Worm (Caenorhabditis elegans): ENCODE data around the gene ril-1.

Gene ril-1

DNA sequence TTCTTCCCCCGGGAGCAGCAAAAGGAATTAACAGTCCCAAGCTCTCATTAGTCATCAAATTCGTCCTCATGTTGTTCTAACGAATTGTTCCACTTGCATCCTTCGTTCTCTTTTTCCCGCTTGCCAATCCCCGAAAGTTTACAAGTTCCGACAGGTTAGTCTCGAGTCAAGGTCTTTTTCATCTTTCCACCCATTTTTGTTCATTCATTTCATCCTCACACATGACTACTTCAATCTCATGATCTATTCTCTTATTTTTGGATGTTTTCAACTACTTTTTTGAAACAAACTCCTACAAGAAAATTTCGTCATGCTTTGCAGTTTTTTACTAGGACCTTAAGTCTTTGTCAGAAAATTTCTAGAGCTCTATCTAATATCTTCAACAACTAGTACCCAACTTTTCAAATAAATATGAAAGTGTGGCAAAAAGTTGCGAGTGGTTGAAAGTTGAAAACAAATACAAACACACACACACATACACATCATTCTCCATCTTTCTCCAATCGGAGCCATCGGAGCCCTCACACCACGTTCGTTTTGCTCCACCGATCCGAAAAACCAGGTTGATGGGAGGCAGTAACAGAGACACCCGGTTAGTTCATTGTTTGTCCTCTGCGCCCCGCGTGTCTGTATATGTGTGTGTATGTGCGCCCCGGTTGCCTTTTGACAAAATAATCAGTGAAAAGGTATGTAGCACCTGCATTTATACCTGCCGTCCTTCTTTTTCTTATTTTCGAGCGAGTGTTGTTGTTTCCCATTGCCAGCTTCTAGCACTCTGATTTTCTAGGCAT lies 24.7 kb downstream of the ril-1 start (continued):
- TF ChIP-seq C34B4.2 (tag; optimal IDR thresholded peaks at IDR 0.05) (no peak), lin-35 (GFP tag; optimal IDR thresholded peaks at IDR 0.05) (peak in 1 of 2 experiments; percentile 46), pag-3 (tag; optimal IDR thresholded peaks at IDR 0.05; ENCODE audit: borderline replicate concordance, insufficient read depth) (no peak), ceh-88 (GFP tag; IDR thresholded peaks at IDR 0.05) (no peak), C16A3.4 (tag; optimal IDR thresholded peaks at IDR 0.05) (no peak), nhr-237 (tag; optimal IDR thresholded peaks at IDR 0.05) (no peak), skn-1 (tag; optimal IDR thresholded peaks at IDR 0.05) (peak; percentile 42), blmp-1 (tag; optimal IDR thresholded peaks at IDR 0.05) (peak; percentile 44), unc-62 (GFP tag; optimal IDR thresholded peaks at IDR 0.05) (no peak)

DNA sequence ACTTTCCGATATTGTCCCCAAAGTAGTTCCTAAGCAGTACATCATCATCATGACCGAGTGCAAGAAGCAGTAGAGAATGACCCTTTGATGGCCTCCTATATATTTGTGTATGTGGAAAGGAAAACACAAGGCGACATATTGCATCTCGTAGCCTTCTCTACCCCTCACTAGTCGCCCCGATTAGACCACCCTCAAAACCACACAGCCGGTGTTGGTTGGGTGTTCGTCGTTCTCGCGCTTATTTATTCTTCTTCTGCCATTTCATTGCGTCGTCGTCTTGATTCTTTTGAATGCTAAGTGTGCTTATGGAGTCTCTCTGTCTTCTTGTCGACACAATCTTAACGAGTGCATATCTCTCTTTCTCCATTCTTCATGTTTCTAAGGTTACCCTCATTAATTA lies 25.7 kb downstream of the ril-1 start:
- TF ChIP-seq blmp-1 (tag; optimal IDR thresholded peaks at IDR 0.05) (peak; percentile 2), fos-1 (tag; optimal IDR thresholded peaks at IDR 0.05) (no peak), efl-1 (optimal IDR thresholded peaks at IDR 0.05) (no peak), efl-1 (GFP tag; optimal IDR thresholded peaks at IDR 0.05 in 1 of 2) (peak in 1 of 2 experiments; percentile 50)

DNA sequence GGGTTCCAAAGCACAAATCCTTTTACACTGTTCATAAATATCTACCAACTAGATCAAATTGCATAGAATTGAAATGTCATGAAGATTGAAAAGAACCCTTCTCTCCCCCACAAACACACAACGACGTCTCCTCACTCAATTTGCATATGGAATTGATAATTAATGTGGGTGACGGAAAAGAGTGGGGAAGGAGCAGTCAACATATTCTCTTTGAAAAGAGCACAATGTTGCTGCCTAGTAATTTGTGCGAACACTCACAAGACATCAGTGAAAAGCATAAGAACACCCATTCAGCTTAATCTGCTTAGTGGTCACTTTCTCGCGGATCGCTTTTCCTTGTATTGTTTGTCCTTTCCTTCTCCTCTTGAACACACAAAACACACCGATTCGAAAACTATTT lies 27.5 kb downstream of the ril-1 start:
- no peak for TF ChIP-seq jun-1 (tag; optimal IDR thresholded peaks at IDR 0.05)
- peak; percentile 34 for TF ChIP-seq nhr-85 (tag)

DNA sequence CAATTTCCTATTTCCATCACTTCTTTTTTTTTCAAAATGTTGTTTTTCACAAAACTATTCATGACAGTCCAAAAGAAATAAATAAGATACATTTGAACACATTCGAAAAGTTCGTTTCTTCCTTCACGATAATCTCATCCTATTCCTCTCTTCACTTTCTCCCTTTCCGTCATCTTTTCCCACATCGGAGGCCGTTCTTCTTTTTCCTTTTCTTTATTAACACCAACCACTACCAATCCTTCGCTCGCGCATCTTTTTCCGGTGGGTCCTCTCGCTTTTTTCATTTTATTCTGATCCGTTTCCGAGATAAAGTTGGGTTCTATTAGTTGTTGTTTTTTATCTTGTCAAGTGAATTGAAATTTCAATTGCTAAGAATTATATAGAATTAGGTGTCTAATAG lies 28.4 kb downstream of the ril-1 start:
- no peak for TF ChIP-seq hlh-17 (GFP tag; optimal IDR thresholded peaks at IDR 0.05; ENCODE audit: borderline replicate concordance)
- no peak for TF ChIP-seq snpc-4 (tag; optimal IDR thresholded peaks at IDR 0.05)
- TF ChIP-seq lin-15B (tag; optimal IDR thresholded peaks at IDR 0.05): no peak
- peak; percentile 51 for TF ChIP-seq lin-14 (GFP tag; optimal IDR thresholded peaks at IDR 0.05)
- TF ChIP-seq blmp-1 (tag; optimal IDR thresholded peaks at IDR 0.05): peak; percentile 94
- no peak for TF ChIP-seq zip-4 (GFP tag; optimal IDR thresholded peaks at IDR 0.05)
- TF ChIP-seq sox-4 (tag; optimal IDR thresholded peaks at IDR 0.05): no peak

DNA sequence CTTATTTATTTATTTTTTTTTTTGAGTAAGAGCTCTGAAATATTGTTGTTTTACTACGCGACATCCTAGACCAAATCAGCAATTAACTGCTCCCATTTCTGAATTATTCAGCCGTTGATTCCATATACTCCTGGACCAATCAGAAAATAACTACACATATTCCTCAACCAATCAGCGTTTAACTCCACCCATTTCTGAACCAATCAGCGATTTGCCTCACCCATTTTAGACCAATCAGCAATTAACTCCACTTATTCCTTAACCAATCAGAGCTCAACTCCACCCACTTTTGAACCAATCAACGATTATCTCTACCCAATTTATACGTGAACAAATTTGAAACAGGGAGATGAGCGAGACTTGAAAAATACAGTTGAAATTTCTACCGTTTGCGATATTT lies 30.3 kb downstream of the ril-1 start:
- TF ChIP-seq nhr-76 (tag; optimal IDR thresholded peaks at IDR 0.05): no peak
- TF ChIP-seq sup-37 (GFP tag; optimal IDR thresholded peaks at IDR 0.05): no peak

DNA sequence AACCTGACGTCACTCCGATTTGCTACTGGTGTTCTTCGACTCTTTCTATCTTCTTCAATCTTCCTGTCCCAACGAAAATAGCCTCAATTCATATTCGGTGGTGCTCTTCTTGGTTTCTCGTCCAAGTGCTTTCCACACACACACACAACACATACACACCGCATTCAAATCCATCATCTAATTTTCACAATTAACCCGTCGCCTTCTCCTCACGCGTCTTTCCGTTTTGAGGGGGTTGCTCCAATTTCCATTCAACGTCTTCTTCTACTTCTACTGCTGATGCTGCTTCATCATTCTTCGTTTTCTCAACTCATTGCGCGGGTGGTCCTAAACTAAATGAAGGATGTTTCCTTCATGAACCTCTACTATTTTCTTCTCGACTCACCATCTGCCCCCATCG lies 32.8 kb downstream of the ril-1 start:
- TF ChIP-seq lin-14 (GFP tag; optimal IDR thresholded peaks at IDR 0.05): peak; percentile 25
- no peak for TF ChIP-seq egl-13 (tag; optimal IDR thresholded peaks at IDR 0.05)

DNA sequence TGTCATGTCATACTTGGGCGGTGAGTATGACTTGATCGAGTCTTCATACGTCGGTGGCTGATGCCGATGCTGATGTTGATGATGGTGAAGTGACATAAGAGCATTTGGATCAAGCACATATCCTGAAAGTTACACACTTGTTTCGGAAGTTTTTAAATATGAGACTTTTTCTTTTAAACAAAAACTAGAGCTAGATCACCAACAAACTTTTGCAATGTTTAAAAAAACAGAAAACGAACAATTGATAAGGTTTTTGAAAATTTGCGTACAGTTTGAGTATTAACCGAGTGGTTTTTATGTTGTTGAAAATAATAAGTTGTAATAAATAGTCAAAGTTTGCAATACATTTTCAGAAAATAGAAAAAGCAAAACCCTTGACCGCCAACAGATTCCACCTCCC lies 39.3 kb downstream of the ril-1 start, which contains the start of gene R02D5.4:
Gene R02D5.4, minus strand, starts transcription at position 101 of the 400 bp plus-strand sequence.
- TF ChIP-seq xbp-1 (tag; optimal IDR thresholded peaks at IDR 0.05): no peak
- TF ChIP-seq nhr-76 (tag; optimal IDR thresholded peaks at IDR 0.05): no peak
- TF ChIP-seq elt-3 (tag; optimal IDR thresholded peaks at IDR 0.05): no peak
- no peak for TF ChIP-seq efl-3 (GFP tag; optimal IDR thresholded peaks at IDR 0.05)
- TF ChIP-seq nhr-11 (tag; optimal IDR thresholded peaks at IDR 0.05): no peak
- TF ChIP-seq skn-1 (tag; optimal IDR thresholded peaks at IDR 0.05): no peak
- no peak for TF ChIP-seq dpl-1 (GFP tag; optimal IDR thresholded peaks at IDR 0.05)
- TF ChIP-seq hlh-17 (GFP tag; optimal IDR thresholded peaks at IDR 0.05; ENCODE audit: borderline replicate concordance): no peak
- TF ChIP-seq lin-35 (GFP tag; optimal IDR thresholded peaks at IDR 0.05): no peak
- no peak for TF ChIP-seq irx-1 (tag; optimal IDR thresholded peaks at IDR 0.05)
- no peak for TF ChIP-seq elt-2 (tag; optimal IDR thresholded peaks at IDR 0.05)
- TF ChIP-seq sox-4 (tag; optimal IDR thresholded peaks at IDR 0.05): no peak
- no peak for TF ChIP-seq Y116A8C.19 (tag; optimal IDR thresholded peaks at IDR 0.05; ENCODE audit: borderline replicate concordance)
- no peak for TF ChIP-seq pax-3 (tag; optimal IDR thresholded peaks at IDR 0.05)
- no peak for TF ChIP-seq C16A3.4 (tag; optimal IDR thresholded peaks at IDR 0.05)

Data from whole organism, L1 larva.